Fruit fly (Drosophila melanogaster): ENCODE data around the gene CG18095.

- peak; percentile 74 for TF ChIP-seq Dfd (GFP tag; optimal IDR thresholded peaks at IDR 0.05)
- no peak for TF ChIP-seq Abd-B (GFP tag; optimal IDR thresholded peaks at IDR 0.05)
- TF ChIP-seq sv (GFP tag; optimal IDR thresholded peaks at IDR 0.05) = no peak
- no peak for TF ChIP-seq Hnf4 (GFP tag; optimal IDR thresholded peaks at IDR 0.05)
- no peak for TF ChIP-seq tai (GFP tag; optimal IDR thresholded peaks at IDR 0.05)
- TF ChIP-seq ey (GFP tag; optimal IDR thresholded peaks at IDR 0.05) = no peak
- no peak for TF ChIP-seq N (GFP tag; optimal IDR thresholded peaks at IDR 0.05)
- TF ChIP-seq dmrt93B (GFP tag; optimal IDR thresholded peaks at IDR 0.05) = no peak
- TF ChIP-seq HLH106 (tag; optimal IDR thresholded peaks at IDR 0.05) = no peak
- no peak for TF ChIP-seq Myc (optimal IDR thresholded peaks at IDR 0.05)
Observed at dm6 chr2L:14054281-14054680, 22.9 kb upstream of the CG18095 start.

Measured in whole organism, wandering third instar larva.